Worm (Caenorhabditis elegans): Measurements from ENCODE around the gene sre-19.

ce11 chrIV:12197679-12198078 is 41.1 kb downstream of the sre-19 start:
- TF ChIP-seq him-1 (tag; optimal IDR thresholded peaks at IDR 0.05) (no peak), W03F9.2 (tag; optimal IDR thresholded peaks at IDR 0.05) (no peak), dao-5 (tag; optimal IDR thresholded peaks at IDR 0.05) (no peak)
